Worm (Caenorhabditis elegans) whole organism, midembryonic: ENCODE results near the gene dsh-1.

Source experiments
- T22C8.4 ChIP-seq: fragments of 200-800 bp; sonication (Bioruptor generic); IDR thresholded peaks from 2 replicates; pipeline ENCODE4 v1.3.6; 2022; ENCODE audit warnings: missing genetic modification characterization, missing compliant biosample characterization
- flt-1 ChIP-seq: fragments of 200-800 bp; sonication (Bioruptor generic); IDR thresholded peaks from 2 replicates; pipeline ENCODE4 v1.3.6; 2022; ENCODE audit warnings: missing genetic modification characterization, missing compliant biosample characterization
- klf-2 ChIP-seq: fragments of 200-800 bp; sonication (Bioruptor generic); conservative IDR thresholded peaks from 2 replicates; pipeline ENCODE4 v1.3.6; 2022; ENCODE audit warnings: missing genetic modification reagents, missing genetic modification characterization, missing compliant biosample characterization
- med-1 ChIP-seq: sonication (generic microtip); optimal IDR thresholded peaks from 2 replicates; lab custom pipeline; 2017; ENCODE audit warnings: missing genetic modification characterization, mild to moderate bottlenecking, missing compliant biosample characterization, antibody characterized with exemption, missing genetic modification reagents; ENCODE audit not compliant: insufficient read depth
- ref-1 ChIP-seq: fragments of 200-800 bp; sonication (Bioruptor generic); conservative IDR thresholded peaks from 2 replicates; pipeline ENCODE4 v1.3.6; 2022; ENCODE audit warnings: missing genetic modification reagents, missing genetic modification characterization, missing compliant biosample characterization
- tab-1 ChIP-seq: fragments of 200-800 bp; sonication (Bioruptor generic); IDR thresholded peaks from 2 replicates; pipeline ENCODE4 v1.3.6; 2022; ENCODE audit warnings: missing genetic modification characterization, missing compliant biosample characterization
- ztf-29 ChIP-seq: fragments of 200-800 bp; sonication (Bioruptor generic); IDR thresholded peaks from 2 replicates; pipeline ENCODE4 v1.3.6; 2022; ENCODE audit warnings: missing genetic modification reagents, missing genetic modification characterization, missing compliant biosample characterization

DNA sequence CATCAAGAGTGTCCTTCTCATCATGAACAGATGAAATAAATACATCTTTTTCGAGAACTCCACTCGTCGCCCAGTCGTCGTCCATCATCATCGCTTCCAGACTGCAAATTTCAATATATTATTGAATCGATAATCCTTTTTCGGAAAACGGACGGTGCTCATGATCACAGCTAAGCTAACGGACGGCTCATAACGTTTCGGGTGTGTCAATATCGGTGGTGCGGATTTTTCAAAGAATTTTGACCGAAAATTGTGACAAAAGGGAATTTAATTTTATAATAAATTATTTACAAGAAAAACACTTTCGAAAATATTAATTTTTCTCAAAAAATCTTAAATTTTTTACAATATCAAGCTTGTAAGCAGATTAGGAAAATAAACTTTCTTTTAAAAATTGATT is 37.7 kb downstream of the dsh-1 start, which contains the start of gene crh-2:
- TF ChIP-seq T22C8.4 (no peak), ztf-29 (no peak), klf-2 (GFP tag; lab: Robert Waterston, UW) (no peak), flt-1 (GFP tag; lab: Robert Waterston, UW) (no peak), tab-1 (no peak), ref-1 (GFP tag; lab: Robert Waterston, UW) (no peak), med-1 (GFP tag; lab: Kevin White, UChicago) (no peak)
